Worm (Caenorhabditis elegans) whole organism, L4 larva: ENCODE measurements around the gene str-87.

Experiments used
- F10B5.3 ChIP-seq: sonication (generic microtip); optimal IDR thresholded peaks from 2 replicates; lab custom pipeline; 2016; ENCODE audit warnings: mild to moderate bottlenecking, missing genetic modification characterization, missing compliant biosample characterization
- aly-2 ChIP-seq: sonication (generic microtip); optimal IDR thresholded peaks from 2 replicates; lab custom pipeline; 2018; ENCODE audit warnings: missing biosample characterization, missing genetic modification characterization
- daf-12 ChIP-seq: fragments of 150-350 bp; optimal IDR thresholded peaks from 2 replicates; lab custom pipeline; 2014; ENCODE audit warnings: missing biosample characterization, missing genetic modification reagents, missing genetic modification characterization
- fkh-10 ChIP-seq: fragments of 150-350 bp; optimal IDR thresholded peaks from 2 replicates; lab custom pipeline; 2014; ENCODE audit warnings: missing biosample characterization, missing genetic modification reagents, missing genetic modification characterization
- fos-1 ChIP-seq: fragments of 150-350 bp; optimal IDR thresholded peaks from 2 replicates; lab custom pipeline; 2014; ENCODE audit warnings: missing biosample characterization, missing genetic modification characterization
- lin-39 ChIP-seq: fragments of 150-350 bp; optimal IDR thresholded peaks from 2 replicates; lab custom pipeline; 2014; ENCODE audit warnings: missing biosample characterization, missing genetic modification reagents, missing genetic modification characterization
- lsy-2 ChIP-seq, 2 experiments: fragments of 150-350 bp in 1 of 2; sonication (generic microtip) in 1 of 2; optimal IDR thresholded peaks; 2 replicates each; lab custom pipeline; 2014 to 2017; ENCODE audit warnings: missing biosample characterization in 2 of 2, missing genetic modification characterization in 2 of 2
- mxl-3 ChIP-seq: fragments of 200-800 bp; sonication (Bioruptor generic); optimal IDR thresholded peaks from 2 replicates; lab custom pipeline; 2018; ENCODE audit warnings: mild to moderate bottlenecking, missing genetic modification characterization, missing compliant biosample characterization
- nhr-111 ChIP-seq: fragments of 200-800 bp; sonication (Bioruptor generic); optimal IDR thresholded peaks from 2 replicates; lab custom pipeline; 2018; ENCODE audit warnings: mild to moderate bottlenecking, missing genetic modification characterization, missing compliant biosample characterization
- nhr-28 ChIP-seq: fragments of 150-350 bp; optimal IDR thresholded peaks from 2 replicates; lab custom pipeline; 2014; ENCODE audit warnings: missing biosample characterization, missing genetic modification characterization
- snpc-4 ChIP-seq: fragments of 150-350 bp; optimal IDR thresholded peaks from 2 replicates; lab custom pipeline; 2014; ENCODE audit warnings: missing biosample characterization, missing genetic modification characterization
- unc-130 ChIP-seq: sonication (generic microtip); optimal IDR thresholded peaks from 2 replicates; lab custom pipeline; 2016; ENCODE audit warnings: missing genetic modification reagents, missing genetic modification characterization, missing compliant biosample characterization
- unc-62 ChIP-seq, 3 experiments: fragments of 150-350 bp in 1 of 3; sonication (generic microtip); optimal IDR thresholded peaks in 2 of 3; peaks in 1 of 3; 1 replicate in 1 of 3; 2 replicates in 2 of 3; lab custom pipeline; 2014 to 2017; ENCODE audit warnings: missing biosample characterization in 3 of 3, missing genetic modification characterization in 3 of 3, missing genetic modification reagents in 3 of 3, missing genotype in 1 of 3
- ztf-11 ChIP-seq: fragments of 150-350 bp; optimal IDR thresholded peaks from 2 replicates; lab custom pipeline; 2014; ENCODE audit warnings: missing biosample characterization, missing genetic modification characterization

ce11 chrV:8980845-8981244 is 7.2 kb downstream of the str-87 start, which contains the start of gene str-84:
- TF ChIP-seq mxl-3 (GFP tag; lab: Kevin White, UChicago) (no peak), snpc-4 (tag; lab: Kevin White, UChicago) (no peak), fos-1 (tag; lab: Kevin White, UChicago) (no peak), unc-130 (GFP tag; lab: Kevin White, UChicago) (no peak), unc-62 (GFP tag; optimal IDR thresholded peaks at IDR 0.05 in 1 of 2; lab: Kevin White, UChicago) (no peak), unc-62 (tag; optimal IDR thresholded peaks at IDR 0.05; lab: Kevin White, UChicago) (no peak), daf-12 (tag; lab: Kevin White, UChicago) (no peak), aly-2 (tag; lab: Kevin White, UChicago) (no peak), lin-39 (tag; lab: Kevin White, UChicago) (no peak), nhr-111 (GFP tag; lab: Kevin White, UChicago) (no peak), lsy-2 (tag; optimal IDR thresholded peaks at IDR 0.05; lab: Kevin White, UChicago) (no peak), fkh-10 (no peak), ztf-11 (no peak), nhr-28 (tag; lab: Kevin White, UChicago) (no peak), F10B5.3 (tag; lab: Kevin White, UChicago) (no peak)
